Fruit fly (Drosophila melanogaster): ENCODE measurements around the gene CSN8.
A peak's percentile ranks its signal among the peaks of the same experiment; 100 is the strongest.

CSN8 gene

dm6 chr2L:8326414-8327271 lies 38.0 kb upstream of the CSN8 start (continued):
- no peak for TF ChIP-seq Dbx (GFP tag; IDR thresholded peaks at IDR 0.05)
- no peak for TF ChIP-seq Vsx1 (GFP tag; optimal IDR thresholded peaks at IDR 0.05)
- peak; percentile 1 for TF ChIP-seq tap (tag; optimal IDR thresholded peaks at IDR 0.05)
- TF ChIP-seq CG31365 (tag; optimal IDR thresholded peaks at IDR 0.05), result no peak
- TF ChIP-seq Atf3 (GFP tag; optimal IDR thresholded peaks at IDR 0.05), result no peak
- TF ChIP-seq CG2678 (tag; optimal IDR thresholded peaks at IDR 0.05), result peak; percentile 59
- no peak for TF ChIP-seq CG17912 (GFP tag; optimal IDR thresholded peaks at IDR 0.05)
- TF ChIP-seq seq (GFP tag; IDR thresholded peaks at IDR 0.05), result no peak
- TF ChIP-seq Rx (GFP tag; IDR thresholded peaks at IDR 0.05), result no peak
- no peak for TF ChIP-seq vfl (GFP tag; optimal IDR thresholded peaks at IDR 0.05)
- TF ChIP-seq CG4404 (GFP tag; IDR thresholded peaks at IDR 0.05), result no peak
- no peak for TF ChIP-seq Atf-2 (GFP tag; optimal IDR thresholded peaks at IDR 0.05)
- no peak for TF ChIP-seq CG34376 (GFP tag; optimal IDR thresholded peaks at IDR 0.05)
- no peak for TF ChIP-seq bowl (GFP tag; IDR thresholded peaks at IDR 0.05)
- no peak for TF ChIP-seq hkb (optimal IDR thresholded peaks at IDR 0.05)
- no peak for TF ChIP-seq hkb (GFP tag; IDR thresholded peaks at IDR 0.05)
- no peak for TF ChIP-seq CG33213 (GFP tag; optimal IDR thresholded peaks at IDR 0.05)
- no peak for TF ChIP-seq Opbp (GFP tag; IDR thresholded peaks at IDR 0.05; ENCODE audit: partially characterized antibody)
- no peak for TF ChIP-seq dysf (GFP tag; IDR thresholded peaks at IDR 0.05)
- TF ChIP-seq CG2199 (GFP tag; IDR thresholded peaks at IDR 0.05), result no peak
- TF ChIP-seq CG11398 (GFP tag; optimal IDR thresholded peaks at IDR 0.05), result no peak
- TF ChIP-seq Dad (GFP tag; optimal IDR thresholded peaks at IDR 0.05), result no peak
- no peak for TF ChIP-seq CG9797 (GFP tag; optimal IDR thresholded peaks at IDR 0.05)
- peak; percentile 8; the same call in 1 of the 2 replicates for TF ChIP-seq CG13287 (GFP tag; IDR thresholded peaks at IDR 0.05; ENCODE audit: partially characterized antibody)
- peak; percentile 3 for TF ChIP-seq CG17385 (GFP tag; optimal IDR thresholded peaks at IDR 0.05)
- TF ChIP-seq D19B (GFP tag; optimal IDR thresholded peaks at IDR 0.05), result no peak
- TF ChIP-seq CG12769 (tag; optimal IDR thresholded peaks at IDR 0.05), result no peak
- 0 out of 2 replicates have a peak, but pooled peaks have one; percentile 18 for TF ChIP-seq Ptx1 (GFP tag; IDR thresholded peaks at IDR 0.05)
- TF ChIP-seq CG17359 (tag; optimal IDR thresholded peaks at IDR 0.05), result peak; percentile 39
- no peak for TF ChIP-seq insv (GFP tag; optimal IDR thresholded peaks at IDR 0.05)
- TF ChIP-seq CG6654 (GFP tag; optimal IDR thresholded peaks at IDR 0.05), result no peak
- TF ChIP-seq Mes4 (GFP tag; optimal IDR thresholded peaks at IDR 0.05), result no peak
- no peak for TF ChIP-seq zfh1 (GFP tag; IDR thresholded peaks at IDR 0.05)
- TF ChIP-seq disco-r (GFP tag; optimal IDR thresholded peaks at IDR 0.05), result no peak
- no peak for TF ChIP-seq oc (tag; optimal IDR thresholded peaks at IDR 0.05)
- TF ChIP-seq CG12219 (GFP tag; optimal IDR thresholded peaks at IDR 0.05), result no peak
- no peak for TF ChIP-seq fd102C (GFP tag; optimal IDR thresholded peaks at IDR 0.05)
- TF ChIP-seq lmd (GFP tag; IDR thresholded peaks at IDR 0.05), result no peak
- no peak for TF ChIP-seq wdn (GFP tag; IDR thresholded peaks at IDR 0.05)
- peak; percentile 41 for TF ChIP-seq CG13424 (tag; optimal IDR thresholded peaks at IDR 0.05)
- TF ChIP-seq Doc2 (GFP tag; IDR thresholded peaks at IDR 0.05), result no peak
- no peak for TF ChIP-seq HLH3B (GFP tag; IDR thresholded peaks at IDR 0.05)
- TF ChIP-seq CG14860 (GFP tag; IDR thresholded peaks at IDR 0.05; ENCODE audit: partially characterized antibody), result no peak
- no peak for TF ChIP-seq wek (GFP tag; optimal IDR thresholded peaks at IDR 0.05)
- TF ChIP-seq corto (GFP tag; optimal IDR thresholded peaks at IDR 0.05), result no peak
- no peak for TF ChIP-seq Sry-δ (GFP tag; optimal IDR thresholded peaks at IDR 0.05)
- TF ChIP-seq tio (GFP tag; optimal IDR thresholded peaks at IDR 0.05), result no peak
- no peak for TF ChIP-seq slou (GFP tag; optimal IDR thresholded peaks at IDR 0.05)
- no peak for TF ChIP-seq CG6683 (GFP tag; optimal IDR thresholded peaks at IDR 0.05)
- 0 out of 3 replicates have a peak, but pooled peaks have one; percentile 14 for TF ChIP-seq CG17361 (GFP tag; IDR thresholded peaks at IDR 0.05)

Data from whole organism, embryonic.